Fruit fly (Drosophila melanogaster): ENCODE data around the gene phol.

Gene phol

dm6 chr3L:9466595-9466994 is 10.5 kb upstream of the phol start (continued):
- TF ChIP-seq svp (GFP tag) (no peak), acj6 (GFP tag; optimal IDR thresholded peaks at IDR 0.05) (peak; percentile 2), Eip93F (GFP tag; optimal IDR thresholded peaks at IDR 0.05) (no peak), CG6276 (GFP tag; optimal IDR thresholded peaks at IDR 0.05) (peak; percentile 6), fd59A (GFP tag; optimal IDR thresholded peaks at IDR 0.05) (no peak), eg (GFP tag; IDR thresholded peaks at IDR 0.05) (no peak), fkh (GFP tag; optimal IDR thresholded peaks at IDR 0.05) (no peak), topi (GFP tag; optimal IDR thresholded peaks at IDR 0.05) (no peak), Sox14 (GFP tag; optimal IDR thresholded peaks at IDR 0.05) (no peak), Sox102F (GFP tag; optimal IDR thresholded peaks at IDR 0.05) (no peak), CG11294 (GFP tag; IDR thresholded peaks at IDR 0.05) (no peak)

- TF ChIP-seq fkh (GFP tag; optimal IDR thresholded peaks at IDR 0.05) (peak; percentile 74), dac (GFP tag; optimal IDR thresholded peaks at IDR 0.05) (no peak), CG6276 (GFP tag; optimal IDR thresholded peaks at IDR 0.05) (no peak), net (GFP tag; optimal IDR thresholded peaks at IDR 0.05) (no peak), spab (GFP tag; optimal IDR thresholded peaks at IDR 0.05) (no peak)
These were observed 9.7 kb upstream of the phol start for dm6 chr3L:9465652-9466244.

- TF ChIP-seq CG11294 (GFP tag; IDR thresholded peaks at IDR 0.05) = no peak
- no peak for TF ChIP-seq net (GFP tag; optimal IDR thresholded peaks at IDR 0.05)
- TF ChIP-seq CG1621 (tag; optimal IDR thresholded peaks at IDR 0.05) = peak; percentile 66
- TF ChIP-seq CG6808 (GFP tag; optimal IDR thresholded peaks at IDR 0.05) = peak; percentile 78
- no peak for TF ChIP-seq CG6854 (GFP tag; optimal IDR thresholded peaks at IDR 0.05)
- no peak for TF ChIP-seq pdm3 (GFP tag; optimal IDR thresholded peaks at IDR 0.05)
- TF ChIP-seq salr (GFP tag; optimal IDR thresholded peaks at IDR 0.05) = peak in 1 of 2 experiments; percentile 21
- TF ChIP-seq esn (GFP tag; optimal IDR thresholded peaks at IDR 0.05) = no peak
- TF ChIP-seq dsx (GFP tag; optimal IDR thresholded peaks at IDR 0.05; ENCODE audit: poor library complexity, severe bottlenecking) = peak; percentile 53
- TF ChIP-seq Eip75B (GFP tag; optimal IDR thresholded peaks at IDR 0.05) = no peak
- no peak for TF ChIP-seq Blimp-1 (GFP tag; optimal IDR thresholded peaks at IDR 0.05)
- peak; percentile 46 for TF ChIP-seq CG3032 (tag; optimal IDR thresholded peaks at IDR 0.05)
- TF ChIP-seq CG6163 (GFP tag; IDR thresholded peaks at IDR 0.05) = peak; percentile 66; the same call in 2 of the 3 replicates
- TF ChIP-seq vri (GFP tag; optimal IDR thresholded peaks at IDR 0.05) = no peak
- TF ChIP-seq Hr39 (GFP tag; optimal IDR thresholded peaks at IDR 0.05) = no peak
- TF ChIP-seq cyc (GFP tag; optimal IDR thresholded peaks at IDR 0.05) = no peak
- TF ChIP-seq CG9139 (GFP tag; optimal IDR thresholded peaks at IDR 0.05) = peak; percentile 82
- TF ChIP-seq CG8319 (GFP tag; optimal IDR thresholded peaks at IDR 0.05) = no peak
- TF ChIP-seq CG8119 (GFP tag; IDR thresholded peaks at IDR 0.05) = peak; percentile 44; the same call in 2 of the 3 replicates
- TF ChIP-seq Ets96B (tag; optimal IDR thresholded peaks at IDR 0.05) = peak; percentile 64
- peak; percentile 33 for TF ChIP-seq CG10669 (GFP tag; optimal IDR thresholded peaks at IDR 0.05)
- TF ChIP-seq Lpt (GFP tag; optimal IDR thresholded peaks at IDR 0.05) = no peak
- peak; percentile 86 to 87 for TF ChIP-seq ss (GFP tag; optimal IDR thresholded peaks at IDR 0.05)
- peak; percentile 30 for TF ChIP-seq spab (GFP tag; optimal IDR thresholded peaks at IDR 0.05)
- peak; percentile 27 for TF ChIP-seq CG16779 (tag; optimal IDR thresholded peaks at IDR 0.05)
These were observed 6.7 kb upstream of the phol start for dm6 chr3L:9462794-9463193.

Measured in whole organism, prepupa.